Worm (Caenorhabditis elegans): ENCODE data around the gene wago-10.

wago-10 gene

DNA sequence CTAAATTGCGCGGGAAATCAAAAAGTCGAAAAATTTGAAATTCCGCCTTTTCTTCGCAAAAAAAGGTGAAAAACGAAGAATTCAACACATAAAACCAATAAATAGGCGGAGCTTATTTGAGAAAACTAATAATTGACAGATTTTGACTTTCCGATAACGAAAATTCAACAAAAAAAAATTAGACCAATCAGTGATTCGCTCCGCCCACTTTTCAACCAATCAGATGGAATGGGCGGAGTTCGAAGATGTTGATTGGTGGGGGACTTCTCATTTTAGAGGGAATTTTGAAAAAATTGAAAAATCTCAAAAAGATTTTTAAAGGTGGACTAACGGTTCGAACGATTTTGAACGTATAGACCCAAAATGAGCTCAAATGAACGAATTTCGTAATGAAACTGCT is 7.6 kb downstream of the wago-10 start:
- TF ChIP-seq tab-1 (GFP tag; IDR thresholded peaks at IDR 0.05), result no peak
- TF ChIP-seq T22C8.4 (GFP tag; IDR thresholded peaks at IDR 0.05), result no peak
- no peak for TF ChIP-seq cog-1 (tag; optimal IDR thresholded peaks at IDR 0.05)
- TF ChIP-seq ztf-29 (GFP tag; IDR thresholded peaks at IDR 0.05), result no peak
- no peak for TF ChIP-seq med-1 (GFP tag; optimal IDR thresholded peaks at IDR 0.05; ENCODE audit: insufficient read depth)
- no peak for TF ChIP-seq klf-2 (GFP tag; conservative IDR thresholded peaks at IDR 0.05)
- TF ChIP-seq ref-1 (GFP tag; conservative IDR thresholded peaks at IDR 0.05), result no peak
- TF ChIP-seq ztf-23 (GFP tag; IDR thresholded peaks at IDR 0.05), result no peak

DNA sequence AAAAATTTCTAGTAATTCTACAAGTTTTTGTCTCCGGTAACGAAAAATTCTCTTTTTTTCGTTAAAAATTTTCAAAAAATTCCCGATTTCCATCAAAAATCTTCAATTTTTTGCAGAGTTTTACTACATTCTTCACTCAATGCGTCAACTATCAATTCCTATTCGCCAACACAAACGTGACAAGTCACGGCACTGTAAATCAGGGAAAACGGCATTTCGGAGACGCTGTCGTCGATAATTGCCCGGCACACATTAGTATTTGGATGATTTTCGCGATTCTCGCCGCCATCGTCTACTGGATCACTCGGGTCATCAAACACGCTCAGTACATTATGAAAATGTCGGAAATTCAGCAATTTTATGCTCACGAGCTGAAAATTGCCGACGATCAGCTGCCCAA is 8.6 kb downstream of the wago-10 start:
- TF ChIP-seq med-1 (GFP tag; optimal IDR thresholded peaks at IDR 0.05; ENCODE audit: insufficient read depth) (no peak), tab-1 (GFP tag; IDR thresholded peaks at IDR 0.05) (no peak), cog-1 (tag; optimal IDR thresholded peaks at IDR 0.05) (no peak)

DNA sequence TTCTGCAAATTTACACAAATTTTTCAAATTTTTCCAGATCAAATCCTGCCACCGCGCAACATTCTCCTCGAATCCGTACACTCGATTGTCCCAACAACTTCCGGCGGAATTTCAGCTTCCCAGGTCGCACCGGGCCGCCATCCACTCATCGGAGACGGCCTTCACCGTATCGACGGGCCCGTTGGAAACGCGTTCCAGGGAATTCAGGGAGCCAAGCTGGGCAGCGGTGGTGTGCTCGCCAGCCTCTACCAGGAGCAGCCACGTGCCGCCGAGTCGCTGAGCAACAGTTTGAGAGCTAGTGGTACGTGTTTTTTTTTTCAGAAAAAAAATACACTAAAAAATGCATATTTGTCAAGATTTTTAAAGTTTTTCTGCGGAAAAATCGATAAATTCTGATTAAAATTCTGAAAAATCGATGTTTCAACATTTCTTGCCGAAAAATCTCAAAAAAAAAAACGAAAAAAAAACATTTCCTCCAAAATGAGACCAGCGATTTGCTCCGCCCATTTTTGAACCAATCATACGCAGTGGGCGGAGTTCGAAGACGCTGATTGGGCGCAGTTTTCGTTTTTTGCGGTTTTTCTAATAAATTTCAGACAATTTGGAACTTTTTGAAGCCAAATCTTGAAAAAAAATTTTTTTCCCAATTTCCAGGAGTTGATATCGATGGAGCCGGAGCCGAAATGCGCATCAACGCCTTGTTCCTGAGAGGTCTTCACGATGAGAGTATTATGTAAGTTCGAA is 13.9 kb downstream of the wago-10 start:
- TF ChIP-seq cog-1 (tag; optimal IDR thresholded peaks at IDR 0.05) (no peak), tab-1 (GFP tag; IDR thresholded peaks at IDR 0.05) (no peak), T22C8.4 (GFP tag; IDR thresholded peaks at IDR 0.05) (no peak), klf-2 (GFP tag; conservative IDR thresholded peaks at IDR 0.05) (no peak), ref-1 (GFP tag; conservative IDR thresholded peaks at IDR 0.05) (no peak), med-1 (GFP tag; optimal IDR thresholded peaks at IDR 0.05; ENCODE audit: insufficient read depth) (no peak), ztf-23 (GFP tag; IDR thresholded peaks at IDR 0.05) (no peak), flt-1 (GFP tag; IDR thresholded peaks at IDR 0.05) (no peak), ztf-29 (GFP tag; IDR thresholded peaks at IDR 0.05) (no peak)

DNA sequence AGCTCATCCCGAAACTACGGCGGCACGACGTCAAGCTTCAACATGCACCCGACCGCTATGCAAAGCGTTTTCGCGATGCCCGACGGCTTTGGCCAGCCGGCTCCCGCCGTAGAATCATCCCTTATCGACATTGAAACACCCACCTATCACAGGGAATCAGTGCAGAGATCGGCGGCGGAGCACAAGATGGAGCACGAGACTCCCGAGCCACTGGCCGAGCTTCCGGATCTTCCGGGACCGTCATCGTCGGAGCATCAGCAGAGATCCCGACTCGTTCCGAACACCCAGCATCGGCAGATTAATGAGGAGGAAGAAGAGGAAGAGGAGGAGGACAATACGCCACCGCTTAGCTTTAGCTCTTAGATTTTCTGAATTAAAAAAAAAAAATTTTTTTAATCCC is 15.2 kb downstream of the wago-10 start:
- no peak for TF ChIP-seq ztf-29 (GFP tag; IDR thresholded peaks at IDR 0.05)
- TF ChIP-seq T22C8.4 (GFP tag; IDR thresholded peaks at IDR 0.05), result no peak
- no peak for TF ChIP-seq tab-1 (GFP tag; IDR thresholded peaks at IDR 0.05)
- no peak for TF ChIP-seq klf-2 (GFP tag; conservative IDR thresholded peaks at IDR 0.05)
- no peak for TF ChIP-seq ref-1 (GFP tag; conservative IDR thresholded peaks at IDR 0.05)
- no peak for TF ChIP-seq flt-1 (GFP tag; IDR thresholded peaks at IDR 0.05)
- no peak for TF ChIP-seq ztf-23 (GFP tag; IDR thresholded peaks at IDR 0.05)
- TF ChIP-seq cog-1 (tag; optimal IDR thresholded peaks at IDR 0.05), result no peak
- TF ChIP-seq med-1 (GFP tag; optimal IDR thresholded peaks at IDR 0.05; ENCODE audit: insufficient read depth), result no peak

DNA sequence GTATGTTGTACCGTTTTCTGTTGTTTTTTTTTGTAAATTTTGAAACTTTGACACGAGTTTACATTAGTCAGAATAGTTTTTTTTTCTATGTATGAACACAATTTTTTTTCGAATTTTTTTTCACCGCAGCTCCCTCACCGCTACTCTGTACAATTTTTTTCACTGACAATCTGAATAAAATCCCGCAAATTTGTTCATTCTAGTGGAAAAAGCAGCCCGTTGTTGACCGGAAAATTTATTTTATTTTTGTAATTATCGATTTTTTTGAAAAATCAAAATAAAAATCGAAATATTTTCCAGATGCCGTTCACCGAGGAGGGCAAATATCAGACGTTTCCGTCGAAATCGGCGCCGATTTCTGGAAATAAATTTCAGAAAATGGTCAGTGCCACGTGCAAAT is 16.2 kb downstream of the wago-10 start, which contains the start of gene T22H9.1:
Gene T22H9.1, plus strand, starts transcription at position 301 of the 400 bp plus-strand sequence.
- TF ChIP-seq ref-1 (GFP tag; conservative IDR thresholded peaks at IDR 0.05), result no peak
- no peak for TF ChIP-seq ztf-23 (GFP tag; IDR thresholded peaks at IDR 0.05)
- TF ChIP-seq T22C8.4 (GFP tag; IDR thresholded peaks at IDR 0.05), result no peak
- no peak for TF ChIP-seq tab-1 (GFP tag; IDR thresholded peaks at IDR 0.05)
- TF ChIP-seq cog-1 (tag; optimal IDR thresholded peaks at IDR 0.05), result no peak
- no peak for TF ChIP-seq flt-1 (GFP tag; IDR thresholded peaks at IDR 0.05)

DNA sequence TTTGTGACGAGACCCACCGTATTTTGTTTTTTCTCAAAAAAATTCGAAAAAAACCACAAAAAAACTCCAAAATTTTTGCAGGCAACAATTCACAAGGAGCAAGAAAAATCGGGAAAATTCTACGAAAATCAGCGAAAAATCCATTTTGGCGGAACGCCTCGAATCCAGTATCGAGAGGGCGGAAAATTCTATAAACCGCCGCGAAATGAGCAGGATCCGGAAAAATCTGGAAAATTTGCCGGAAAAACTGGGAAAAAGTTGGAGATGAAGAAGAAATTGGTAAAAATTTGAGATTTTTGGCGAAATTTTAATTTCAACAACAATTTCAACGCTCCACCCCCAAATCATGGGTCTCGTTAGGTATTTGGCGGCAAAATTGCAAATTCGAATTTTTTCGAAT is 16.8 kb downstream of the wago-10 start:
- TF ChIP-seq ztf-29 (GFP tag; IDR thresholded peaks at IDR 0.05) (no peak), flt-1 (GFP tag; IDR thresholded peaks at IDR 0.05) (no peak), klf-2 (GFP tag; conservative IDR thresholded peaks at IDR 0.05) (no peak), cog-1 (tag; optimal IDR thresholded peaks at IDR 0.05) (no peak), ref-1 (GFP tag; conservative IDR thresholded peaks at IDR 0.05) (no peak), tab-1 (GFP tag; IDR thresholded peaks at IDR 0.05) (no peak), T22C8.4 (GFP tag; IDR thresholded peaks at IDR 0.05) (no peak), med-1 (GFP tag; optimal IDR thresholded peaks at IDR 0.05; ENCODE audit: insufficient read depth) (no peak), ztf-23 (GFP tag; IDR thresholded peaks at IDR 0.05) (no peak)

DNA sequence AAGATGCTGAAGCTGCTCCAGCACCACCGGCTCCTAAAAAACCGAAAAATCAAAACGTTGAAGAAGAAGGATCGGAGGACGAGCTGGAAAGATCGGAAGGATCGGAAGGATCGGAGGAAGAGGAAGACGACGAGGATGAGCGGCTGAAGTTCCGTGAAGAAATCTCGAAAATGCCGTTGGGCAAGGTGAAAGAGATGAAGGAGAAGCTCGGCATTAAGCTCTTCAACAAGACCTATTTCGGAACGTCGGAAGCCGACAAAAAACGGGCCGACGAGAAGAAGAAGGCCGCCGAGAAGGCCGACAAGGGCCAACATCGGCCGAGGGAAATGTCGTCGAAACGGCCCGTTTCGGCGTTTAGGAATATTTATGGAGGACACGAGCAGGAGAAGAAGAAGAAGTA is 18.1 kb downstream of the wago-10 start:
- TF ChIP-seq tab-1 (GFP tag; IDR thresholded peaks at IDR 0.05) (no peak), ztf-29 (GFP tag; IDR thresholded peaks at IDR 0.05) (no peak), ref-1 (GFP tag; conservative IDR thresholded peaks at IDR 0.05) (no peak), med-1 (GFP tag; optimal IDR thresholded peaks at IDR 0.05; ENCODE audit: insufficient read depth) (no peak), flt-1 (GFP tag; IDR thresholded peaks at IDR 0.05) (no peak), klf-2 (GFP tag; conservative IDR thresholded peaks at IDR 0.05) (no peak), cog-1 (tag; optimal IDR thresholded peaks at IDR 0.05) (no peak), ztf-23 (GFP tag; IDR thresholded peaks at IDR 0.05) (no peak), T22C8.4 (GFP tag; IDR thresholded peaks at IDR 0.05) (no peak)

DNA sequence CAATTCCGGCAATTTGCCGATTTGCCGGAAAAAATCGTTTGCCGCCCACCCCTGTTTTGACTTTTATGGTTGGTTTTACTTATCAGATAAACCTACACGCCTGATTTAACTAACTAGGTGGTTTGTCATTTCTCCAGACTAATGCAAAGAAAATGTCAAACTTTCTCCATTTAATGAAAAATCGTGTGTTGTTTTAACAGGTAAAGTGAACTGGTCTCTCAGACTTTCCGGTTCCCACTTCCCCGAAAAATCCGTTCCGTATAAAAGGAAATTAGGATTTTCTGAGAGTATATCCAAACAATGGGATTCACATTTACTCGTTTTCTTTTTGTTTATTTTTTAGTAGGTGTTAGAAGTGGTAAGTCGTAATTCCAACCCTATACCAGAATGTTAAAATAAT is 21.4 kb downstream of the wago-10 start, which contains the start of gene mltn-6:
Gene mltn-6, plus strand, starts transcription at position 301 of the 400 bp plus-strand sequence.
- TF ChIP-seq med-1 (GFP tag; optimal IDR thresholded peaks at IDR 0.05; ENCODE audit: insufficient read depth) (no peak), klf-2 (GFP tag; conservative IDR thresholded peaks at IDR 0.05) (no peak), ref-1 (GFP tag; conservative IDR thresholded peaks at IDR 0.05) (no peak), tab-1 (GFP tag; IDR thresholded peaks at IDR 0.05) (no peak), flt-1 (GFP tag; IDR thresholded peaks at IDR 0.05) (no peak), ztf-23 (GFP tag; IDR thresholded peaks at IDR 0.05) (no peak), T22C8.4 (GFP tag; IDR thresholded peaks at IDR 0.05) (no peak), cog-1 (tag; optimal IDR thresholded peaks at IDR 0.05) (no peak), ztf-29 (GFP tag; IDR thresholded peaks at IDR 0.05) (no peak)

DNA sequence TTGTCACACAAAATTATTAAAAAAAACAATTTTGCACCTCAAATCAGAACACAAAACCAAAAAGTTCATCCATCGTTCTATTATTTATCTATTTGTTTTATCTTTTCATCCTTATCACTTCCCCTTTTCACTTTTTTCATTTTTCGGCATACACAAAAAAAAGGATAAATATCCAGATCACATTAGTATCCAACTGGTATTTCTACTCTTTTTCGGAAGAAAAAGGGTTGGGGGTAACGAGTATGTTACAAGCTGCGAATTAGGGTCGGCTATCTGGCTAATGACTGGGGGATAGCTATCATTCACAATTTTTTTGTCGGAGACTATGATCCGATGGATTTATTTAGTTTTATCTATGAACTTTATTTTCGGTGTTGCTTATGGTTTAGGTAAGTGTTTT is 26.8 kb downstream of the wago-10 start, which contains the start of gene mltn-7:
Gene mltn-7, plus strand, starts transcription at position 301 of the 400 bp plus-strand sequence.
- TF ChIP-seq klf-2 (GFP tag; conservative IDR thresholded peaks at IDR 0.05), result no peak
- TF ChIP-seq ref-1 (GFP tag; conservative IDR thresholded peaks at IDR 0.05), result no peak
- TF ChIP-seq flt-1 (GFP tag; IDR thresholded peaks at IDR 0.05), result no peak
- no peak for TF ChIP-seq med-1 (GFP tag; optimal IDR thresholded peaks at IDR 0.05; ENCODE audit: insufficient read depth)
- TF ChIP-seq cog-1 (tag; optimal IDR thresholded peaks at IDR 0.05), result no peak
- no peak for TF ChIP-seq ztf-23 (GFP tag; IDR thresholded peaks at IDR 0.05)
- TF ChIP-seq T22C8.4 (GFP tag; IDR thresholded peaks at IDR 0.05), result no peak
- no peak for TF ChIP-seq tab-1 (GFP tag; IDR thresholded peaks at IDR 0.05)
- TF ChIP-seq ztf-29 (GFP tag; IDR thresholded peaks at IDR 0.05), result no peak
